Worm (Caenorhabditis elegans) whole organism, L2 larva: Measurements from ENCODE around the gene rgs-10.

Experiments
- R02D3.7 ChIP-seq: fragments of 150-350 bp; optimal IDR thresholded peaks from 2 replicates; lab custom pipeline; 2014; ENCODE audit warnings: missing biosample characterization, missing genetic modification characterization
- aly-2 ChIP-seq: fragments of 150-350 bp; optimal IDR thresholded peaks from 2 replicates; lab custom pipeline; 2014; ENCODE audit warnings: missing biosample characterization, missing genetic modification characterization
- unc-39 ChIP-seq: fragments of 150-350 bp; optimal IDR thresholded peaks from 2 replicates; lab custom pipeline; 2014; ENCODE audit warnings: missing biosample characterization, missing genetic modification characterization

ce11 chrX:14954548-14954947 is 8.0 kb upstream of the rgs-10 start, which contains the start of gene pag-3:
- TF ChIP-seq aly-2 (tag; lab: Kevin White, UChicago) (no peak), R02D3.7 (tag; lab: Kevin White, UChicago) (no peak), unc-39 (tag; lab: Kevin White, UChicago) (no peak)
